Fruit fly (Drosophila melanogaster): ENCODE results near the gene CG46426.

CG46426 gene

DNA sequence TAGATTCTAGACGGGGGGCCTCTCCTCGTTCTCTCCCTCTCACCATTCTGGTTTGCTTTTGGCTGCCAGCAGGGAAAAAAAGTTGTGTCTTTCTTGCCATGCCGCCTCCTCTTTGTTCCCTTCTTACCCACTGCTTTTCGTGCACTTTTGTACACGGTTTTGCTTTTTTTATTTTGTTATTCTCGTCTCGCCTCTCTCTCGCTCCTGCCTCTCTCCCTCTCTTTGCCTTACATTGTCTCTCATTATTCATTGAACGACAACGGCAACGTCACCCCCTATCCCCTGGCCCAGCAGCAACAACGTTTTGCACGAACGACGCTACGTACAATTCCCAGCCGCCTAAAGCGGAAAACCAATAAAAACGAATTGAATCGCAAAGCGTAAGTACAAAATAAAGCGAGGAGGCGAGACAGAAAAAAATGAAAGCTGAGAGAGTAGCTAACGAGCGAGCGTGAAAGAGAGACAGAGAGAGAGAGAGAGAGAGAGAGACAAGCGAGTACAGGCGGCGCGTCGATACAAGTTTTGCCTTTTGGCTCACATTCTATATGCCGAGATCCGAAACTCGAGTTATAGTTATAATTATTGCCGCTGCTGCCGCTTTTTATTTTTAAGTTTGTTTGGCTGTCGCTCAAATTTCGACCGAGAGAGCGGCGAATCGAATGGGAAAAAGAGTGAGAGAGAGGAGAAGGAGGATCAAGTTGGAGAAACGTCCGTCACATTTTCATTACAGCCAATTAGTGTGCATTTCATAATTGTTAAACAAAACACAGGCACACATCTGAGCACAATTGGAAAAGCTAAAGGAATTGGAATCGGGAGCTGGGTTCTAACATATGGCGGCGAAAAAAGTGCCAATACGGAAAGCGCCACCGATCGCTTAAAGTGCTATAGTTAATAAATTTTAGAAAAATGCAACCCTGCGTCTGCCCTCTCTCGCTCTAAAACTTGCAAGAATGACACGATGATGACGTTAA, 35.6 kb upstream of the CG46426 start (continued):
- TF ChIP-seq Sox100B (GFP tag; optimal IDR thresholded peaks at IDR 0.05), result no peak
- no peak for TF ChIP-seq CG17829 (tag; optimal IDR thresholded peaks at IDR 0.05)
- TF ChIP-seq CG12391 (tag; optimal IDR thresholded peaks at IDR 0.05), result no peak
- peak; percentile 3 for TF ChIP-seq CG2120 (GFP tag; optimal IDR thresholded peaks at IDR 0.05)
- no peak for TF ChIP-seq CG8924 (tag; optimal IDR thresholded peaks at IDR 0.05)
- no peak for TF ChIP-seq Atf-2 (GFP tag; optimal IDR thresholded peaks at IDR 0.05)
- TF ChIP-seq da (GFP tag; optimal IDR thresholded peaks at IDR 0.05), result no peak
- TF ChIP-seq CG9876 (GFP tag; optimal IDR thresholded peaks at IDR 0.05), result no peak
- TF ChIP-seq CG8478 (optimal IDR thresholded peaks at IDR 0.05), result peak; percentile 64
- TF ChIP-seq tap (tag; optimal IDR thresholded peaks at IDR 0.05), result no peak
- TF ChIP-seq CG17612 (GFP tag; IDR thresholded peaks at IDR 0.05), result no peak
- TF ChIP-seq Trl (optimal IDR thresholded peaks at IDR 0.05), result peak; percentile 88 to 99
- peak; percentile 65 for TF ChIP-seq Trl (GFP tag; optimal IDR thresholded peaks at IDR 0.05)
- peak; percentile 99 for TF ChIP-seq abd-A (tag; optimal IDR thresholded peaks at IDR 0.05)
- no peak for TF ChIP-seq Spps (tag; optimal IDR thresholded peaks at IDR 0.05)
- TF ChIP-seq CG11247 (GFP tag; IDR thresholded peaks at IDR 0.05), result no peak
- no peak for TF ChIP-seq p53 (GFP tag; optimal IDR thresholded peaks at IDR 0.05)
- no peak for TF ChIP-seq CG10209 (GFP tag; optimal IDR thresholded peaks at IDR 0.05)
- peak; percentile 91; the same call in 2 of the 4 replicates for TF ChIP-seq chinmo (GFP tag; IDR thresholded peaks at IDR 0.05; ENCODE audit: partially characterized antibody)
- TF ChIP-seq CG11504 (tag; optimal IDR thresholded peaks at IDR 0.05), result no peak
- no peak for TF ChIP-seq Dip2 (GFP tag; IDR thresholded peaks at IDR 0.05)
- TF ChIP-seq Kr (GFP tag; optimal IDR thresholded peaks at IDR 0.05), result no peak
- TF ChIP-seq sc (optimal IDR thresholded peaks at IDR 0.05), result no peak
- TF ChIP-seq sc (GFP tag; optimal IDR thresholded peaks at IDR 0.05), result no peak
- peak; percentile 48; the same call in 1 of the 2 replicates for TF ChIP-seq NFAT (GFP tag; IDR thresholded peaks at IDR 0.05)
- TF ChIP-seq Lpt (GFP tag; optimal IDR thresholded peaks at IDR 0.05), result no peak
- TF ChIP-seq Dip3 (GFP tag; optimal IDR thresholded peaks at IDR 0.05), result peak; percentile 9
- TF ChIP-seq tup (GFP tag; optimal IDR thresholded peaks at IDR 0.05), result no peak
- TF ChIP-seq Mes4 (GFP tag; optimal IDR thresholded peaks at IDR 0.05), result no peak
- TF ChIP-seq CG9932 (GFP tag; IDR thresholded peaks at IDR 0.05), result no peak
- TF ChIP-seq ken (GFP tag; IDR thresholded peaks at IDR 0.05), result no peak
- TF ChIP-seq Nf-YB (GFP tag; optimal IDR thresholded peaks at IDR 0.05), result peak; percentile 89
- no peak for TF ChIP-seq en (GFP tag; optimal IDR thresholded peaks at IDR 0.05)
- TF ChIP-seq CG10462 (GFP tag; optimal IDR thresholded peaks at IDR 0.05), result no peak
- no peak for TF ChIP-seq cas (GFP tag; IDR thresholded peaks at IDR 0.05)
- TF ChIP-seq CG13123 (GFP tag; optimal IDR thresholded peaks at IDR 0.05), result no peak
- peak; percentile 43 for TF ChIP-seq vvl (GFP tag; IDR thresholded peaks at IDR 0.05)
- no peak for TF ChIP-seq CG10147 (GFP tag; optimal IDR thresholded peaks at IDR 0.05)
- TF ChIP-seq CG17385 (GFP tag; optimal IDR thresholded peaks at IDR 0.05), result peak; percentile 35
- TF ChIP-seq nerfin-2 (GFP tag; IDR thresholded peaks at IDR 0.05; ENCODE audit: partially characterized antibody), result no peak
- no peak for TF ChIP-seq Sin3A (optimal IDR thresholded peaks at IDR 0.05)
- TF ChIP-seq az2 (GFP tag; optimal IDR thresholded peaks at IDR 0.05), result no peak
- TF ChIP-seq CG5953 (GFP tag; IDR thresholded peaks at IDR 0.05), result no peak
- TF ChIP-seq zf30C (GFP tag; optimal IDR thresholded peaks at IDR 0.05), result no peak
- TF ChIP-seq CG1647 (GFP tag; optimal IDR thresholded peaks at IDR 0.05), result no peak
- peak; percentile 75 for TF ChIP-seq CG3163 (GFP tag; optimal IDR thresholded peaks at IDR 0.05)
- no peak for TF ChIP-seq inv (GFP tag; IDR thresholded peaks at IDR 0.05; ENCODE audit: partially characterized antibody)
- TF ChIP-seq CG1024 (GFP tag; IDR thresholded peaks at IDR 0.05), result no peak
- no peak for TF ChIP-seq CG4707 (GFP tag; optimal IDR thresholded peaks at IDR 0.05)
- peak; percentile 24 for TF ChIP-seq CG13624 (GFP tag; optimal IDR thresholded peaks at IDR 0.05)
- TF ChIP-seq CG7357 (GFP tag; IDR thresholded peaks at IDR 0.05), result no peak
